Fruit fly (Drosophila melanogaster) whole organism, embryonic: ENCODE results near the gene pit.
A peak's percentile ranks its signal among the peaks of the same experiment; 100 is the strongest.

Experiments
- CG1024 ChIP-seq: fragments of 200-800 bp; sonication (Bioruptor generic); IDR thresholded peaks from 2 replicates; pipeline ENCODE4 v1.3.6; 2022; ENCODE audit warnings: missing biosample characterization, missing genetic modification characterization
- CG10366 ChIP-seq: fragments of 200-800 bp; sonication (Bioruptor generic); IDR thresholded peaks from 2 replicates; pipeline ENCODE4 v1.3.6; 2022; ENCODE audit warnings: missing biosample characterization, missing genetic modification characterization
- CG10565 ChIP-seq: fragments of 200-800 bp; sonication (Bioruptor generic); optimal IDR thresholded peaks from 3 replicates; lab custom pipeline; 2016; ENCODE audit warnings: missing biosample characterization, mild to moderate bottlenecking, missing genetic modification characterization
- CG12219 ChIP-seq: fragments of 200-800 bp; sonication (Bioruptor generic); optimal IDR thresholded peaks from 3 replicates; lab custom pipeline; 2018; ENCODE audit warnings: missing biosample characterization, mild to moderate bottlenecking, missing genetic modification characterization
- CG1233 ChIP-seq: fragments of 200-800 bp; sonication (Bioruptor generic); optimal IDR thresholded peaks from 4 replicates; lab custom pipeline; 2018; ENCODE audit warnings: missing biosample characterization, mild to moderate bottlenecking, missing genetic modification characterization
- CG12659 ChIP-seq: fragments of 200-800 bp; sonication (Bioruptor generic); optimal IDR thresholded peaks from 3 replicates; lab custom pipeline; 2017; ENCODE audit warnings: mild to moderate bottlenecking, missing biosample characterization, missing genetic modification reagents, missing genetic modification characterization
- CG14050 ChIP-seq: fragments of 200-800 bp; sonication (Bioruptor generic); IDR thresholded peaks from 3 replicates; pipeline ENCODE4 v1.3.6; 2022; ENCODE audit warnings: missing biosample characterization, missing genetic modification characterization
- CG15269 ChIP-seq: fragments of 200-800 bp; sonication (Bioruptor generic); optimal IDR thresholded peaks from 2 replicates; lab custom pipeline; 2018; ENCODE audit warnings: missing biosample characterization, mild to moderate bottlenecking, missing genetic modification characterization, moderate library complexity
- CG2116 ChIP-seq: fragments of 200-800 bp; sonication (Bioruptor generic); optimal IDR thresholded peaks from 3 replicates; lab custom pipeline; 2018; ENCODE audit warnings: missing biosample characterization, mild to moderate bottlenecking, missing genetic modification characterization
- CG31441 ChIP-seq: fragments of 200-800 bp; sonication (Bioruptor generic); IDR thresholded peaks from 2 replicates; pipeline ENCODE4 v1.3.6; 2022; ENCODE audit warnings: missing biosample characterization, missing genetic modification characterization
- CG4854 ChIP-seq: fragments of 200-800 bp; sonication (Bioruptor generic); optimal IDR thresholded peaks from 2 replicates; lab custom pipeline; 2016; ENCODE audit warnings: missing biosample characterization, missing genetic modification characterization, inconsistent platforms
- CG6813 ChIP-seq: fragments of 200-800 bp; sonication (Bioruptor generic); optimal IDR thresholded peaks from 2 replicates; lab custom pipeline; 2017; ENCODE audit warnings: missing biosample characterization, missing genetic modification characterization, mild to moderate bottlenecking, moderate library complexity, missing genetic modification reagents
- CG7745 ChIP-seq: fragments of 200-800 bp; sonication (Bioruptor generic); optimal IDR thresholded peaks from 2 replicates; lab custom pipeline; 2018; ENCODE audit warnings: missing biosample characterization, mild to moderate bottlenecking, missing genetic modification characterization, moderate library complexity
- CG7987 ChIP-seq: fragments of 200-800 bp; sonication (Bioruptor generic); optimal IDR thresholded peaks from 2 replicates; lab custom pipeline; 2018; ENCODE audit warnings: missing biosample characterization, mild to moderate bottlenecking, missing genetic modification characterization, moderate library complexity
- CG8765 ChIP-seq: fragments of 200-800 bp; sonication (Bioruptor generic); IDR thresholded peaks from 2 replicates; pipeline ENCODE4 v1.3.6; 2022; ENCODE audit warnings: missing biosample characterization, missing genetic modification characterization
- CHES-1-like ChIP-seq: fragments of 200-800 bp; sonication (Bioruptor generic); optimal IDR thresholded peaks from 2 replicates; lab custom pipeline; 2016; ENCODE audit warnings: missing biosample characterization, missing genetic modification characterization
- Deaf1 ChIP-seq: fragments of 200-800 bp; optimal IDR thresholded peaks from 3 replicates; lab custom pipeline; 2019; ENCODE audit warnings: missing biosample characterization, mild to moderate bottlenecking, missing genetic modification characterization, moderate library complexity
- E2f1 ChIP-seq: fragments of 200-800 bp; sonication (Bioruptor generic); IDR thresholded peaks from 2 replicates; pipeline ENCODE4 v1.3.6; 2022; ENCODE audit warnings: missing biosample characterization, missing genetic modification characterization
- Fer1 ChIP-seq: fragments of 200-800 bp; sonication (Bioruptor generic); optimal IDR thresholded peaks from 2 replicates; lab custom pipeline; 2017; ENCODE audit warnings: missing biosample characterization, mild to moderate bottlenecking, missing genetic modification characterization
- Mad ChIP-seq: fragments of 200-800 bp; sonication (Bioruptor generic); optimal IDR thresholded peaks from 2 replicates; lab custom pipeline; 2016; ENCODE audit warnings: missing biosample characterization, missing genetic modification characterization
- Myb ChIP-seq: fragments of 200-800 bp; sonication (Bioruptor generic); optimal IDR thresholded peaks from 2 replicates; lab custom pipeline; 2016; ENCODE audit warnings: missing biosample characterization, missing genetic modification characterization
- Neu2 ChIP-seq: fragments of 200-800 bp; sonication (Bioruptor generic); optimal IDR thresholded peaks from 3 replicates; lab custom pipeline; 2016; ENCODE audit warnings: missing biosample characterization, missing genetic modification characterization, borderline replicate concordance
- Oaz ChIP-seq: fragments of 200-800 bp; sonication (Bioruptor generic); IDR thresholded peaks from 2 replicates; pipeline ENCODE4 v1.3.6; 2022; ENCODE audit warnings: missing biosample characterization, missing genetic modification characterization
- Optix ChIP-seq: fragments of 200-800 bp; sonication (Bioruptor generic); IDR thresholded peaks from 3 replicates; pipeline ENCODE4 v1.3.6; 2022; ENCODE audit warnings: missing biosample characterization, missing genetic modification characterization
- Rx ChIP-seq: fragments of 200-800 bp; sonication (Bioruptor generic); IDR thresholded peaks from 2 replicates; pipeline ENCODE4 v1.3.6; 2022; ENCODE audit warnings: missing biosample characterization, missing genetic modification characterization
- Six4 ChIP-seq: fragments of 200-800 bp; sonication (Bioruptor generic); optimal IDR thresholded peaks from 2 replicates; lab custom pipeline; 2016; ENCODE audit warnings: missing biosample characterization, missing genetic modification characterization
- TFAM ChIP-seq: fragments of 200-800 bp; sonication (Bioruptor generic); optimal IDR thresholded peaks from 2 replicates; lab custom pipeline; 2017; ENCODE audit warnings: missing biosample characterization, missing genetic modification characterization, inconsistent platforms
- Taf1 ChIP-seq: fragments of 200-800 bp; sonication (Bioruptor generic); IDR thresholded peaks from 2 replicates; pipeline ENCODE4 v1.3.6; 2022; ENCODE audit warnings: missing biosample characterization, missing genetic modification characterization
- bcd ChIP-seq: fragments of 200-800 bp; sonication (Bioruptor generic); optimal IDR thresholded peaks from 2 replicates; lab custom pipeline; 2017; ENCODE audit warnings: missing biosample characterization, mild to moderate bottlenecking, missing genetic modification characterization
- caup ChIP-seq: fragments of 200-800 bp; sonication (Bioruptor generic); optimal IDR thresholded peaks from 3 replicates; lab custom pipeline; 2017; ENCODE audit warnings: missing biosample characterization, mild to moderate bottlenecking, missing genetic modification characterization, moderate library complexity; ENCODE audit not compliant: severe bottlenecking
- chn ChIP-seq: fragments of 200-800 bp; sonication (Bioruptor generic); optimal IDR thresholded peaks from 2 replicates; lab custom pipeline; 2016; ENCODE audit warnings: missing biosample characterization, missing genetic modification characterization
- ems ChIP-seq: fragments of 200-800 bp; sonication (Bioruptor generic); optimal IDR thresholded peaks from 3 replicates; lab custom pipeline; 2016; ENCODE audit warnings: missing biosample characterization, missing genetic modification characterization
- fd96Cb ChIP-seq: fragments of 200-800 bp; sonication (Bioruptor generic); optimal IDR thresholded peaks from 2 replicates; lab custom pipeline; 2018; ENCODE audit warnings: missing biosample characterization, mild to moderate bottlenecking, missing genetic modification characterization, moderate library complexity
- gce ChIP-seq: fragments of 200-800 bp; sonication (Bioruptor generic); IDR thresholded peaks from 3 replicates; pipeline ENCODE4 v1.3.6; 2022; ENCODE audit warnings: missing biosample characterization, missing genetic modification characterization
- gsb ChIP-seq: fragments of 200-800 bp; sonication (Bioruptor generic); IDR thresholded peaks from 2 replicates; pipeline ENCODE4 v1.3.6; 2022; ENCODE audit warnings: missing biosample characterization, missing genetic modification characterization
- kay ChIP-seq: fragments of 200-800 bp; sonication (Bioruptor generic); optimal IDR thresholded peaks from 2 replicates; lab custom pipeline; 2016; ENCODE audit warnings: missing biosample characterization, missing genetic modification characterization
- ken ChIP-seq: fragments of 200-800 bp; sonication (Bioruptor generic); IDR thresholded peaks from 3 replicates; pipeline ENCODE4 v1.3.6; 2022; ENCODE audit warnings: missing biosample characterization, missing genetic modification characterization
- knrl ChIP-seq: fragments of 200-800 bp; sonication (Bioruptor generic); IDR thresholded peaks from 3 replicates; pipeline ENCODE4 v1.3.6; 2022; ENCODE audit warnings: missing biosample characterization, missing genetic modification characterization; ENCODE audit not compliant: partially characterized antibody
- lilli ChIP-seq: fragments of 200-800 bp; sonication (Bioruptor generic); optimal IDR thresholded peaks from 3 replicates; lab custom pipeline; 2016; ENCODE audit warnings: missing biosample characterization, missing genetic modification characterization
- maf-S ChIP-seq: fragments of 200-800 bp; sonication (Bioruptor generic); optimal IDR thresholded peaks from 2 replicates; lab custom pipeline; 2016; ENCODE audit warnings: missing biosample characterization, missing genetic modification characterization
- pb ChIP-seq: fragments of 200-800 bp; sonication (Bioruptor generic); optimal IDR thresholded peaks from 3 replicates; lab custom pipeline; 2016; ENCODE audit warnings: missing biosample characterization, missing genetic modification characterization
- rib ChIP-seq: fragments of 200-800 bp; sonication (Bioruptor generic); IDR thresholded peaks from 2 replicates; pipeline ENCODE4 v1.3.6; 2022; ENCODE audit warnings: missing biosample characterization, missing genetic modification characterization
- shn ChIP-seq: fragments of 200-800 bp; sonication (Bioruptor generic); optimal IDR thresholded peaks from 3 replicates; lab custom pipeline; 2016; ENCODE audit warnings: missing biosample characterization, missing genetic modification characterization
- slbo ChIP-seq: fragments of 200-800 bp; sonication (Bioruptor generic); IDR thresholded peaks from 2 replicates; pipeline ENCODE4 v1.3.6; 2022; ENCODE audit warnings: missing biosample characterization, missing genetic modification characterization
- sna ChIP-seq: fragments of 200-800 bp; sonication (Bioruptor generic); IDR thresholded peaks from 2 replicates; pipeline ENCODE4 v1.3.6; 2022; ENCODE audit warnings: missing biosample characterization, missing genetic modification characterization; ENCODE audit not compliant: partially characterized antibody
- tgo ChIP-seq: fragments of 200-800 bp; sonication (Bioruptor generic); IDR thresholded peaks from 3 replicates; pipeline ENCODE4 v1.3.6; 2022; ENCODE audit warnings: missing biosample characterization, missing genetic modification characterization
- tin ChIP-seq: fragments of 200-800 bp; sonication (Bioruptor generic); optimal IDR thresholded peaks from 3 replicates; lab custom pipeline; 2016; ENCODE audit warnings: missing biosample characterization, missing genetic modification characterization
- toy ChIP-seq: fragments of 200-800 bp; sonication (Bioruptor generic); IDR thresholded peaks from 2 replicates; pipeline ENCODE4 v1.3.6; 2022; ENCODE audit warnings: missing biosample characterization, missing genetic modification characterization
- unpg ChIP-seq: fragments of 200-800 bp; sonication (Bioruptor generic); optimal IDR thresholded peaks from 3 replicates; lab custom pipeline; 2018; ENCODE audit warnings: missing biosample characterization, mild to moderate bottlenecking, missing genetic modification characterization, moderate library complexity
- vvl ChIP-seq: fragments of 200-800 bp; sonication (Bioruptor generic); IDR thresholded peaks from 2 replicates; pipeline ENCODE4 v1.3.6; 2022; ENCODE audit warnings: missing biosample characterization, missing genetic modification characterization
- yki ChIP-seq: fragments of >200 bp; optimal IDR thresholded peaks from 3 replicates; lab custom pipeline; 2018
- zen2 ChIP-seq: fragments of 200-800 bp; sonication (Bioruptor generic); IDR thresholded peaks from 3 replicates; pipeline ENCODE4 v1.3.6; 2022; ENCODE audit warnings: missing biosample characterization, missing genetic modification characterization; ENCODE audit not compliant: partially characterized antibody

pit gene

DNA sequence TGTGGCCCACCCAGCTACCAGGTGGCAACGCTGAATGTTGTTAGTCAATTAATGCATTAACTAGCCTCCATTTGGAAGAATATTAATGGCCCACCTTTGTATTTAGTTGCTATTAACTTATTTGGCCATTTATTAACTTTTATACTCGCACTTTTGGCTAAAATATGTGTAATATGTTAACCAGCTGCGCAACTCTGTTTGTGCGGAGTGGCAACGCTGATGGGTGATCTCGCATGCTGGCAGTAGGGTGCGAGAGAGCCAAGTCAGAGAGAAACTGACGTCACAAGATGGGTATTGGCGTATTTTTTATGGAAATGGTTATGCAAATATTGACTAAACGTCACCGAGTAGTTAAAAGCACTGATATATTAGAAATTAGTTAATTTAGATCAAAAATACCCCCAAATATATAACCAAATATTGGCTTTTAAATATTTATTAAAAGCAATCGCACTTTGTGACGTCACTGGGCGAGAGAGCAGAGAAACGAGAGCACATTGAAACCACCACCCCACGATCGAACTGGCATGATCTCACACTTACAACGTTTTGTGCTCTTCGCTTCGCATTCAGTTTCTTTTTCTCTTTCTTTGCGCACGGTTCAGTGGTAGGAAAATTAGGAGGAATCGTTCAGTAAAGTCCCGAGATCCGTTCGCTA lies 7.7 kb downstream of the pit start, which contains the start of gene how (continued):
- TF ChIP-seq unpg (GFP tag; lab: Kevin White, UChicago): no peak
- TF ChIP-seq CG7987 (GFP tag; lab: Kevin White, UChicago): no peak
- TF ChIP-seq vvl: no peak
- no peak for TF ChIP-seq Optix (GFP tag; lab: Robert Waterston, UW)
- TF ChIP-seq CG10565: no peak
- TF ChIP-seq Taf1 (GFP tag; lab: Robert Waterston, UW): no peak
- TF ChIP-seq gsb (GFP tag; lab: Robert Waterston, UW): no peak
- TF ChIP-seq CG15269 (tag; lab: Kevin White, UChicago): no peak
- no peak for TF ChIP-seq ems
- TF ChIP-seq caup (GFP tag; lab: Kevin White, UChicago): no peak
- TF ChIP-seq Mad: peak; percentile 23
- peak; percentile 74 for TF ChIP-seq Myb (GFP tag; lab: Kevin White, UChicago)
- TF ChIP-seq CG31441: no peak; the same call in 1 of the 2 replicates
- no peak for TF ChIP-seq CG12659
- no peak for TF ChIP-seq CG1024 (GFP tag; lab: Robert Waterston, UW)
- TF ChIP-seq tgo (GFP tag; lab: Robert Waterston, UW): no peak
- peak; percentile 17 for TF ChIP-seq CG12219
- no peak for TF ChIP-seq CG6813 (GFP tag; lab: Kevin White, UChicago)
- no peak for TF ChIP-seq CG1233 (GFP tag; lab: Kevin White, UChicago)
- no peak for TF ChIP-seq Deaf1 (tag; lab: Kevin White, UChicago)
- no peak for TF ChIP-seq gce
- TF ChIP-seq bcd (GFP tag; lab: Kevin White, UChicago): no peak
- no peak for TF ChIP-seq CG7745 (tag; lab: Kevin White, UChicago)
- no peak for TF ChIP-seq tin (GFP tag; lab: Kevin White, UChicago)
- no peak for TF ChIP-seq rib
- TF ChIP-seq maf-S (GFP tag; lab: Kevin White, UChicago): no peak
- TF ChIP-seq toy (GFP tag; lab: Robert Waterston, UW): no peak
- peak; percentile 97 for TF ChIP-seq yki
- TF ChIP-seq TFAM (GFP tag; lab: Kevin White, UChicago): no peak
- TF ChIP-seq Neu2: no peak
- no peak for TF ChIP-seq chn (GFP tag; lab: Kevin White, UChicago)
- peak; percentile 38; the same call in 1 of the 2 replicates for TF ChIP-seq slbo (GFP tag; lab: Robert Waterston, UW)
- TF ChIP-seq lilli: peak; percentile 45
- no peak for TF ChIP-seq zen2 (GFP tag; lab: Robert Waterston, UW)
- no peak for TF ChIP-seq Oaz (GFP tag; lab: Robert Waterston, UW)
- TF ChIP-seq Six4 (GFP tag; lab: Kevin White, UChicago): no peak
- no peak for TF ChIP-seq CG4854 (GFP tag; lab: Kevin White, UChicago)
- no peak for TF ChIP-seq CG10366 (GFP tag; lab: Robert Waterston, UW)
- peak; percentile 87 for TF ChIP-seq CG2116 (GFP tag; lab: Kevin White, UChicago)
- no peak for TF ChIP-seq sna (GFP tag; lab: Robert Waterston, UW)
- TF ChIP-seq shn (GFP tag; lab: Kevin White, UChicago): peak; percentile 11
- no peak for TF ChIP-seq ken
- no peak for TF ChIP-seq CG8765 (GFP tag; lab: Robert Waterston, UW)
- no peak for TF ChIP-seq E2f1 (GFP tag; lab: Robert Waterston, UW)
- TF ChIP-seq CHES-1-like: no peak
- TF ChIP-seq Fer1: no peak
- peak; percentile 66 for TF ChIP-seq pb (GFP tag; lab: Kevin White, UChicago)
- no peak for TF ChIP-seq knrl (GFP tag; lab: Robert Waterston, UW)
- TF ChIP-seq Rx (GFP tag; lab: Robert Waterston, UW): no peak
- no peak for TF ChIP-seq fd96Cb
- no peak for TF ChIP-seq CG14050
- TF ChIP-seq kay (GFP tag; lab: Kevin White, UChicago): peak; percentile 41
